Worm (Caenorhabditis elegans) whole organism, L4/young adult: ENCODE data around the gene sde-2.

Experiments used
- W03F9.2 ChIP-seq: fragments of 150-350 bp; optimal IDR thresholded peaks from 2 replicates; lab custom pipeline; 2014; ENCODE audit warnings: missing biosample characterization, missing genetic modification characterization
- dao-5 ChIP-seq: sonication (generic microtip); optimal IDR thresholded peaks from 2 replicates; lab custom pipeline; 2016; ENCODE audit warnings: missing genotype, missing genetic modification characterization, moderate library complexity, missing compliant biosample characterization
- him-1 ChIP-seq: sonication (generic microtip); optimal IDR thresholded peaks from 2 replicates; lab custom pipeline; 2016; ENCODE audit warnings: missing genotype, missing genetic modification reagents, missing genetic modification characterization, missing compliant biosample characterization

- TF ChIP-seq dao-5 (tag; lab: Kevin White, UChicago) (no peak), him-1 (tag; lab: Kevin White, UChicago) (no peak), W03F9.2 (tag; lab: Kevin White, UChicago) (no peak)
Observed at ce11 chrV:13659219-13659618, 31.8 kb downstream of the sde-2 start.
